Fruit fly (Drosophila melanogaster): Measurements from ENCODE around the gene CG16721.

The CG16721 gene

DNA sequence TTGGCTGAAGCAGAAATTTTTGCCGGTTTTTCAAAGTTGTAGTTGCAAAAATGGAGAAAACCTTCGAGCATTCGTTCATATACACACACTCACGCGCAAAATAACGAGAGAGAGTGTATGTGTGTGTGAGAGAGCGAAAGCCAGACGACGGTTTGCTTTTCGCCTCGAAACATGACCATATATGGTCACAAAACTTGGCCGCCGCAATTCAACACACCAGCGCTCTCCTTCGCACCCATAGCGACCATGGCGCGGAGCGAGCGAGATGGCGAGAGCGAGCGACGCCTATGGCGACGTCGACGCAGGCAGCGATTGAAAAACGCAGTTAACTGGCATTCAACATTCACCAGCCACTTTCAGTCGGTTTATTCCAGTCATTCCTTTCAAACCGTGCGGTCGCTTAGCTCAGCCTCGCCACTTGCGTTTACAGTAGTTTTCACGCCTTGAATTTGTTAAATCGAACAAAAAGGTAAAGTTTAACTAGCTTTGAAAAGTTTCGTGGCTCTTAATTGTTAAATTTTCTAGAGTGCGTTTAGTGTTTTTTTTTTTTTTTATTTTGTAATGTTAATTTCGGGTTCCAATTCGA lies 22.1 kb downstream of the CG16721 start (continued):
- TF ChIP-seq CG10543 (GFP tag; optimal IDR thresholded peaks at IDR 0.05) (peak; percentile 73), PHDP (tag; optimal IDR thresholded peaks at IDR 0.05) (peak; percentile 15), CG10431 (GFP tag; optimal IDR thresholded peaks at IDR 0.05) (peak; percentile 39), dm (GFP tag; optimal IDR thresholded peaks at IDR 0.05) (no peak), CG1792 (GFP tag; optimal IDR thresholded peaks at IDR 0.05) (no peak), Lpt (GFP tag; optimal IDR thresholded peaks at IDR 0.05) (no peak), CG9932 (GFP tag; IDR thresholded peaks at IDR 0.05) (peak; percentile 64), so (GFP tag; IDR thresholded peaks at IDR 0.05) (no peak), lola (GFP tag; optimal IDR thresholded peaks at IDR 0.05) (no peak), Lim3 (GFP tag; IDR thresholded peaks at IDR 0.05) (no peak), CG2678 (tag; optimal IDR thresholded peaks at IDR 0.05) (peak; percentile 19), CG7786 (GFP tag; optimal IDR thresholded peaks at IDR 0.05) (peak; percentile 25), Atf-2 (GFP tag; optimal IDR thresholded peaks at IDR 0.05) (no peak), CG12071 (GFP tag; optimal IDR thresholded peaks at IDR 0.05) (no peak), Drgx (GFP tag; IDR thresholded peaks at IDR 0.05) (0 out of 2 replicates have a peak, but pooled peaks have one; percentile 38), Ets65A (GFP tag) (no peak), CG2120 (GFP tag; optimal IDR thresholded peaks at IDR 0.05) (peak; percentile 12), CG10147 (GFP tag; optimal IDR thresholded peaks at IDR 0.05) (no peak), Ets97D (GFP tag; optimal IDR thresholded peaks at IDR 0.05) (no peak), CG5953 (GFP tag; IDR thresholded peaks at IDR 0.05) (no peak), jumu (GFP tag; optimal IDR thresholded peaks at IDR 0.05) (peak; percentile 15), CG5245 (GFP tag; optimal IDR thresholded peaks at IDR 0.05) (no peak), nom (GFP tag; optimal IDR thresholded peaks at IDR 0.05) (peak; percentile 80), scrt (GFP tag; optimal IDR thresholded peaks at IDR 0.05) (peak; percentile 62), jing (GFP tag; optimal IDR thresholded peaks at IDR 0.05) (no peak), CG6813 (GFP tag; optimal IDR thresholded peaks at IDR 0.05) (peak; percentile 45), repo (GFP tag; optimal IDR thresholded peaks at IDR 0.05) (no peak), CG7928 (GFP tag; optimal IDR thresholded peaks at IDR 0.05) (no peak), CTCF (GFP tag; optimal IDR thresholded peaks at IDR 0.05) (no peak), cato (GFP tag; optimal IDR thresholded peaks at IDR 0.05; ENCODE audit: borderline replicate concordance) (no peak), CG14667 (GFP tag; IDR thresholded peaks at IDR 0.05) (no peak), MTF-1 (GFP tag; optimal IDR thresholded peaks at IDR 0.05; ENCODE audit: borderline replicate concordance) (no peak), CG3838 (GFP tag; optimal IDR thresholded peaks at IDR 0.05) (no peak), dysf (GFP tag; IDR thresholded peaks at IDR 0.05) (no peak), chif (GFP tag; optimal IDR thresholded peaks at IDR 0.05) (peak; percentile 9 to 25), vnd (GFP tag; IDR thresholded peaks at IDR 0.05; ENCODE audit: partially characterized antibody) (no peak), CG4820 (GFP tag; optimal IDR thresholded peaks at IDR 0.05) (no peak), dmrt11E (tag; optimal IDR thresholded peaks at IDR 0.05) (no peak), CG31365 (tag; optimal IDR thresholded peaks at IDR 0.05) (no peak), CG18599 (GFP tag; optimal IDR thresholded peaks at IDR 0.05) (peak; percentile 54), C15 (GFP tag; IDR thresholded peaks at IDR 0.05) (no peak), bcd (GFP tag; optimal IDR thresholded peaks at IDR 0.05) (no peak), run (tag; optimal IDR thresholded peaks at IDR 0.05) (no peak), CG12942 (GFP tag; optimal IDR thresholded peaks at IDR 0.05) (no peak), CG1603 (tag; optimal IDR thresholded peaks at IDR 0.05) (peak; percentile 19), CG11504 (tag; optimal IDR thresholded peaks at IDR 0.05) (peak; percentile 24), slbo (GFP tag; IDR thresholded peaks at IDR 0.05) (no peak), Meics (GFP tag; optimal IDR thresholded peaks at IDR 0.05) (peak; percentile 22), knrl (GFP tag; IDR thresholded peaks at IDR 0.05; ENCODE audit: partially characterized antibody) (0 out of 3 replicates have a peak, but pooled peaks have one; percentile 22), caup (GFP tag; optimal IDR thresholded peaks at IDR 0.05; ENCODE audit: severe bottlenecking) (peak; percentile 23)
